Fruit fly (Drosophila melanogaster) whole organism, embryonic: ENCODE measurements around the gene CG12301.
A peak's percentile ranks its signal among the peaks of the same experiment; 100 is the strongest.

ENCODE experiments used
- Bdp1 ChIP-seq: fragments of 200-800 bp; sonication (Bioruptor generic); optimal IDR thresholded peaks from 3 replicates; lab custom pipeline; 2016; ENCODE audit warnings: missing biosample characterization, missing genetic modification characterization
- CG12071 ChIP-seq: fragments of 200-800 bp; sonication (Bioruptor generic); optimal IDR thresholded peaks from 3 replicates; lab custom pipeline; 2018; ENCODE audit warnings: missing biosample characterization, mild to moderate bottlenecking, missing genetic modification characterization
- CG12299 ChIP-seq: fragments of 200-800 bp; sonication (Bioruptor generic); optimal IDR thresholded peaks from 2 replicates; lab custom pipeline; 2018; ENCODE audit warnings: missing biosample characterization, mild to moderate bottlenecking, missing genetic modification characterization
- CG14965 ChIP-seq: fragments of 200-800 bp; sonication (Bioruptor generic); optimal IDR thresholded peaks from 2 replicates; lab custom pipeline; 2016; ENCODE audit warnings: missing biosample characterization, missing genetic modification characterization, borderline replicate concordance
- CG15269 ChIP-seq: fragments of 200-800 bp; sonication (Bioruptor generic); optimal IDR thresholded peaks from 2 replicates; lab custom pipeline; 2018; ENCODE audit warnings: missing biosample characterization, mild to moderate bottlenecking, missing genetic modification characterization, moderate library complexity
- CG16813 ChIP-seq: fragments of 200-800 bp; sonication (Bioruptor generic); IDR thresholded peaks from 3 replicates; pipeline ENCODE4 v1.3.6; 2022; ENCODE audit warnings: missing biosample characterization, missing genetic modification characterization; ENCODE audit not compliant: partially characterized antibody
- CG31388 ChIP-seq: fragments of 200-800 bp; sonication (Bioruptor generic); optimal IDR thresholded peaks from 2 replicates; lab custom pipeline; 2016; ENCODE audit warnings: missing biosample characterization, missing genetic modification characterization
- CG33213 ChIP-seq: fragments of 200-800 bp; sonication (Bioruptor generic); optimal IDR thresholded peaks from 3 replicates; lab custom pipeline; 2016; ENCODE audit warnings: missing biosample characterization, missing genetic modification characterization
- CG6813 ChIP-seq: fragments of 200-800 bp; sonication (Bioruptor generic); optimal IDR thresholded peaks from 2 replicates; lab custom pipeline; 2017; ENCODE audit warnings: missing biosample characterization, missing genetic modification characterization, mild to moderate bottlenecking, moderate library complexity, missing genetic modification reagents
- CkIIα-i1 ChIP-seq: fragments of 200-800 bp; sonication (Bioruptor generic); IDR thresholded peaks from 2 replicates; pipeline ENCODE4 v1.3.6; 2022; ENCODE audit warnings: missing biosample characterization, missing genetic modification characterization
- CrebB ChIP-seq: fragments of 200-800 bp; sonication (Bioruptor generic); optimal IDR thresholded peaks from 3 replicates; lab custom pipeline; 2018; ENCODE audit warnings: missing biosample characterization, mild to moderate bottlenecking, missing genetic modification characterization
- Ets65A ChIP-seq: fragments of 200-800 bp; sonication (Bioruptor generic); peaks from one replicate; lab custom pipeline; 2016; ENCODE audit warnings: missing biosample characterization, missing genetic modification characterization
- H2.0 ChIP-seq: fragments of 200-800 bp; sonication (Bioruptor generic); IDR thresholded peaks from 2 replicates; pipeline ENCODE4 v1.3.6; 2022; ENCODE audit warnings: missing biosample characterization, missing genetic modification characterization
- HmgD ChIP-seq: fragments of 200-800 bp; sonication (Bioruptor generic); optimal IDR thresholded peaks from 3 replicates; lab custom pipeline; 2016; ENCODE audit warnings: missing biosample characterization, missing genetic modification characterization
- Hmr ChIP-seq: fragments of 200-800 bp; sonication (Bioruptor generic); optimal IDR thresholded peaks from 3 replicates; lab custom pipeline; 2017; ENCODE audit warnings: mild to moderate bottlenecking, missing biosample characterization, missing genetic modification reagents, missing genetic modification characterization
- Kr ChIP-seq: fragments of 200-800 bp; sonication (Bioruptor generic); optimal IDR thresholded peaks from 2 replicates; lab custom pipeline; 2017; ENCODE audit warnings: missing biosample characterization, mild to moderate bottlenecking, missing genetic modification characterization
- Scr ChIP-seq: fragments of 200-800 bp; sonication (Bioruptor generic); IDR thresholded peaks from 2 replicates; pipeline ENCODE4 v1.3.6; 2022; ENCODE audit warnings: missing biosample characterization, missing genetic modification characterization; ENCODE audit not compliant: partially characterized antibody
- Sry-β ChIP-seq: fragments of 200-800 bp; sonication (Bioruptor generic); optimal IDR thresholded peaks from 2 replicates; lab custom pipeline; 2018; ENCODE audit warnings: missing biosample characterization, mild to moderate bottlenecking, missing genetic modification characterization, moderate library complexity
- Ssrp ChIP-seq: fragments of 200-800 bp; sonication (Bioruptor generic); optimal IDR thresholded peaks from 2 replicates; lab custom pipeline; 2018; ENCODE audit warnings: missing biosample characterization, mild to moderate bottlenecking, missing genetic modification characterization, moderate library complexity
- Stat92E ChIP-seq, 3 experiments: fragments of >200 bp in 2 of 3; fragments of 200-800 bp in 1 of 3; sonication (Bioruptor generic) in 1 of 3; optimal IDR thresholded peaks; 2 replicates each; lab custom pipeline; 2017 to 2019; ENCODE audit warnings: missing biosample characterization in 3 of 3, missing genetic modification characterization in 3 of 3, mild to moderate bottlenecking in 1 of 3, moderate library complexity in 1 of 3
- Trl ChIP-seq, 3 experiments: fragments of >200 bp in 2 of 3; fragments of 200-800 bp in 1 of 3; sonication (Bioruptor generic) in 1 of 3; optimal IDR thresholded peaks; 2 replicates in 1 of 3; 3 replicates in 2 of 3; lab custom pipeline; 2016 to 2017; ENCODE audit warnings: missing biosample characterization in 1 of 3, missing genetic modification characterization in 1 of 3
- YL-1 ChIP-seq: fragments of 200-800 bp; sonication (Bioruptor generic); optimal IDR thresholded peaks from 3 replicates; lab custom pipeline; 2017; ENCODE audit warnings: missing biosample characterization, mild to moderate bottlenecking, missing genetic modification characterization
- caup ChIP-seq: fragments of 200-800 bp; sonication (Bioruptor generic); optimal IDR thresholded peaks from 3 replicates; lab custom pipeline; 2017; ENCODE audit warnings: missing biosample characterization, mild to moderate bottlenecking, missing genetic modification characterization, moderate library complexity; ENCODE audit not compliant: severe bottlenecking
- chif ChIP-seq, 2 experiments: fragments of 200-800 bp; sonication (Bioruptor generic); optimal IDR thresholded peaks; 3 replicates each; lab custom pipeline; 2016; ENCODE audit warnings: missing biosample characterization in 2 of 2, missing genetic modification characterization in 2 of 2
- dmrt11E ChIP-seq: fragments of 200-800 bp; sonication (Bioruptor generic); optimal IDR thresholded peaks from 3 replicates; lab custom pipeline; 2018; ENCODE audit warnings: missing biosample characterization, mild to moderate bottlenecking, missing genetic modification characterization, moderate library complexity
- eve ChIP-seq, 2 experiments: fragments of >200 bp; optimal IDR thresholded peaks; 2 replicates each; lab custom pipeline; 2017; ENCODE audit warnings: missing biosample characterization in 2 of 2, missing genetic modification characterization in 2 of 2
- gcm2 ChIP-seq: fragments of 200-800 bp; sonication (Bioruptor generic); optimal IDR thresholded peaks from 2 replicates; lab custom pipeline; 2016; ENCODE audit warnings: missing biosample characterization, missing genetic modification characterization
- ham ChIP-seq: fragments of 200-800 bp; sonication (Bioruptor generic); IDR thresholded peaks from 2 replicates; pipeline ENCODE4 v1.3.6; 2022; ENCODE audit warnings: missing biosample characterization, missing genetic modification characterization
- jing ChIP-seq: fragments of 200-800 bp; sonication (Bioruptor generic); optimal IDR thresholded peaks from 2 replicates; lab custom pipeline; 2018; ENCODE audit warnings: missing biosample characterization, mild to moderate bottlenecking, missing genetic modification characterization
- jumu ChIP-seq: fragments of 200-800 bp; sonication (Bioruptor generic); optimal IDR thresholded peaks from 3 replicates; lab custom pipeline; 2016; ENCODE audit warnings: missing biosample characterization, missing genetic modification characterization
- lab ChIP-seq: fragments of 200-800 bp; sonication (Bioruptor generic); optimal IDR thresholded peaks from 3 replicates; lab custom pipeline; 2017; ENCODE audit warnings: missing biosample characterization, missing genetic modification characterization, mild to moderate bottlenecking, moderate library complexity, missing genetic modification reagents
- lola ChIP-seq, 3 experiments: fragments of >200 bp in 2 of 3; fragments of 200-800 bp in 1 of 3; sonication (Bioruptor generic) in 1 of 3; optimal IDR thresholded peaks; 2 replicates each; lab custom pipeline; 2017 to 2019; ENCODE audit warnings: missing biosample characterization in 3 of 3, missing genetic modification characterization in 3 of 3, mild to moderate bottlenecking in 1 of 3, moderate library complexity in 1 of 3
- nmo ChIP-seq: fragments of 200-800 bp; sonication (Bioruptor generic); optimal IDR thresholded peaks from 2 replicates; lab custom pipeline; 2018; ENCODE audit warnings: missing biosample characterization, mild to moderate bottlenecking, missing genetic modification characterization, moderate library complexity
- pb ChIP-seq: fragments of 200-800 bp; sonication (Bioruptor generic); optimal IDR thresholded peaks from 3 replicates; lab custom pipeline; 2016; ENCODE audit warnings: missing biosample characterization, missing genetic modification characterization
- pho ChIP-seq: fragments of 200-800 bp; sonication (Bioruptor generic); optimal IDR thresholded peaks from 2 replicates; lab custom pipeline; 2016; ENCODE audit warnings: missing biosample characterization, missing genetic modification characterization
- pita ChIP-seq: fragments of 200-800 bp; sonication (Bioruptor generic); optimal IDR thresholded peaks from 2 replicates; lab custom pipeline; 2017; ENCODE audit warnings: missing biosample characterization, mild to moderate bottlenecking, missing genetic modification characterization
- rib ChIP-seq: fragments of 200-800 bp; sonication (Bioruptor generic); IDR thresholded peaks from 2 replicates; pipeline ENCODE4 v1.3.6; 2022; ENCODE audit warnings: missing biosample characterization, missing genetic modification characterization
- sc ChIP-seq, 3 experiments: fragments of >200 bp in 2 of 3; fragments of 200-800 bp in 1 of 3; sonication (Bioruptor generic) in 1 of 3; optimal IDR thresholded peaks; 2 replicates in 2 of 3; 3 replicates in 1 of 3; lab custom pipeline; 2017; ENCODE audit warnings: mild to moderate bottlenecking in 1 of 3, missing biosample characterization in 1 of 3, missing genetic modification characterization in 1 of 3, missing genetic modification reagents in 1 of 3
- tap ChIP-seq: fragments of 200-800 bp; optimal IDR thresholded peaks from 3 replicates; lab custom pipeline; 2019; ENCODE audit warnings: missing biosample characterization, mild to moderate bottlenecking, missing genetic modification characterization, moderate library complexity
- tin ChIP-seq: fragments of 200-800 bp; sonication (Bioruptor generic); optimal IDR thresholded peaks from 3 replicates; lab custom pipeline; 2016; ENCODE audit warnings: missing biosample characterization, missing genetic modification characterization
- tll ChIP-seq, 2 experiments: fragments of 200-800 bp in 1 of 2; fragments of >200 bp in 1 of 2; sonication (Bioruptor generic) in 1 of 2; optimal IDR thresholded peaks; 2 replicates each; lab custom pipeline; 2017 to 2019; ENCODE audit warnings: missing biosample characterization in 2 of 2, missing genetic modification characterization in 2 of 2, mild to moderate bottlenecking in 1 of 2, moderate library complexity in 1 of 2
- toy ChIP-seq: fragments of 200-800 bp; sonication (Bioruptor generic); IDR thresholded peaks from 2 replicates; pipeline ENCODE4 v1.3.6; 2022; ENCODE audit warnings: missing biosample characterization, missing genetic modification characterization
- unc-4 ChIP-seq: fragments of 200-800 bp; sonication (Bioruptor generic); IDR thresholded peaks from 2 replicates; pipeline ENCODE4 v1.3.6; 2022; ENCODE audit warnings: missing biosample characterization, missing genetic modification characterization; ENCODE audit not compliant: partially characterized antibody
- vfl ChIP-seq: fragments of 200-800 bp; sonication (Bioruptor generic); optimal IDR thresholded peaks from 2 replicates; lab custom pipeline; 2016; ENCODE audit warnings: missing biosample characterization, missing genetic modification characterization
- wdn ChIP-seq: fragments of 200-800 bp; sonication (Bioruptor generic); IDR thresholded peaks from 2 replicates; pipeline ENCODE4 v1.3.6; 2022; ENCODE audit warnings: missing biosample characterization, missing genetic modification characterization
- wor ChIP-seq: fragments of 200-800 bp; sonication (Bioruptor generic); IDR thresholded peaks from 2 replicates; pipeline ENCODE4 v1.3.6; 2022; ENCODE audit warnings: missing biosample characterization, missing genetic modification characterization

Gene CG12301

DNA sequence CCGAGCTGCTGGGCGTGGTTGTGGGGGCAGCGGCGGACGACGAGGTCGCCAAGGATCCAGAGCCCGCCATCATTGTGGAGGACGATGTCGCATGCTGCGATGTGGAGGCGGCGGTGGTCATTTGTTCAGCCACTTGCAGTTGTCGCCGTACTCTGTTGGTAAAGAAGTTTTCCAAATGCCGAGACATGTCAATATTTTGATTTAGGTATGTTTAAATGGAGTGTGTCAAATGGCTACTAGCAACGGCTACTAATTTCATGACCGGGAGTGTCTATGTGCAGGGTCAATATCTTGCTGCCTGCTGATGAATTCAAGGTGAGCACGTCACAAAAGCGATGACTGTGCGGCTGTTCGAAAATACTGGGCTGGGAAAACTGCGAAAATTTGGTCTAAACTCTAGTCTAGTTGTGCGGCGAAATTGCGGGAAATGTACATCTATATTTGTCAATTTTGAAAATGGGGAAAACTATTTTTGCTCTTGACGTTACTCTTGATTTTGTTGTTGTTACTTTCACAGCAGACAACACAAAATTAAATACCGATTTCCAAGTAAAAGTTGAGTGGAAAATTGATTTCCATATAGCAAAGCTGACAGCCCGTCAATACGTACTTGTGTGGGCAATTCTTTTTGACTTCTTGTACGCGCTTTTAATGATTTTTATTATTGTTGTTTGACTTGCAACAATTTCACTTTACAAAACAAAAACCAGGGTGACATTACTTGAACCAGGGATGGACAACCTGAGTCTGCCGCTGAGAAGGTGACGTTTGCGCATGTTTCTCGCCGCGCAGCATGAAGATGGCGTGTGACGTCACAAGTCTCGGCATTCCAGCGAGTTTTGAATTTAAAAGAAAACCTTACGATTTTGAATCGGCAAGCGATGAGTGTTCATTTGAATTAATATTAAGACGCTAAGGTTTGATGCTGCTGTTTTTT, 7.1 kb downstream of the CG12301 start, which contains the start of gene CG7656 (continued):
- TF ChIP-seq tll (GFP tag; optimal IDR thresholded peaks at IDR 0.05; lab: Kevin White, UChicago) (peak in 1 of 2 experiments; percentile 36), vfl (GFP tag; lab: Kevin White, UChicago) (peak; percentile 71), CG33213 (peak; percentile 71), Ssrp (tag; lab: Kevin White, UChicago) (no peak), Stat92E (GFP tag; optimal IDR thresholded peaks at IDR 0.05; lab: Kevin White, UChicago) (no peak), CrebB (tag; lab: Kevin White, UChicago) (peak; percentile 9), nmo (GFP tag; lab: Kevin White, UChicago) (peak; percentile 32), Scr (GFP tag; lab: Robert Waterston, UW) (peak; percentile 12; the same call in 1 of the 2 replicates), CkIIα-i1 (GFP tag; lab: Robert Waterston, UW) (no peak), CG16813 (no peak), toy (no peak), CG31388 (GFP tag; lab: Kevin White, UChicago) (no peak), pita (no peak), lola (GFP tag; optimal IDR thresholded peaks at IDR 0.05; lab: Kevin White, UChicago) (no peak), caup (GFP tag; lab: Kevin White, UChicago) (peak; percentile 44), wdn (peak; percentile 65), unc-4 (GFP tag; lab: Robert Waterston, UW) (no peak), YL-1 (peak; percentile 66), HmgD (peak; percentile 89), CG12299 (tag; lab: Kevin White, UChicago) (no peak), pho (GFP tag; lab: Kevin White, UChicago) (peak; percentile 76), CG12071 (GFP tag; lab: Kevin White, UChicago) (peak; percentile 36), CG15269 (tag; lab: Kevin White, UChicago) (peak; percentile 20), eve (GFP tag; optimal IDR thresholded peaks at IDR 0.05; lab: Kevin White, UChicago) (no peak), Hmr (peak; percentile 58), wor (no peak), Kr (GFP tag; lab: Kevin White, UChicago) (no peak), CG6813 (GFP tag; lab: Kevin White, UChicago) (peak; percentile 9), Sry-β (GFP tag; lab: Kevin White, UChicago) (peak; percentile 11), tin (GFP tag; lab: Kevin White, UChicago) (peak; percentile 82), gcm2 (GFP tag; lab: Kevin White, UChicago) (peak; percentile 45), Ets65A (GFP tag; lab: Kevin White, UChicago) (peak; percentile 96), rib (GFP tag; lab: Robert Waterston, UW) (peak; percentile 27; the same call in 1 of the 2 replicates), dmrt11E (tag; lab: Kevin White, UChicago) (no peak), pb (peak; percentile 56), Trl (optimal IDR thresholded peaks at IDR 0.05; lab: Kevin White, UChicago) (peak in 1 of 2 experiments; percentile 57), Trl (GFP tag; optimal IDR thresholded peaks at IDR 0.05; lab: Kevin White, UChicago) (peak; percentile 93), sc (optimal IDR thresholded peaks at IDR 0.05; lab: Kevin White, UChicago) (no peak), sc (GFP tag; optimal IDR thresholded peaks at IDR 0.05; lab: Kevin White, UChicago) (no peak), jumu (GFP tag; lab: Kevin White, UChicago) (peak; percentile 78), CG14965 (GFP tag; lab: Kevin White, UChicago) (no peak), jing (GFP tag; lab: Kevin White, UChicago) (no peak), tap (tag; lab: Kevin White, UChicago) (no peak), Bdp1 (peak; percentile 64), H2.0 (GFP tag; lab: Robert Waterston, UW) (peak; percentile 61), chif (GFP tag; optimal IDR thresholded peaks at IDR 0.05; lab: Kevin White, UChicago) (peak in 1 of 2 experiments; percentile 80), lab (peak; percentile 38), ham (GFP tag; lab: Robert Waterston, UW) (no peak)
